Fruit fly (Drosophila melanogaster): ENCODE measurements around the gene Arf1.

Arf1 gene

dm6 chr3L:22865061-22865418 is 7.0 kb downstream of the Arf1 start (continued):
- TF ChIP-seq Sox102F (GFP tag; optimal IDR thresholded peaks at IDR 0.05) (peak; percentile 85), Vsx1 (GFP tag; optimal IDR thresholded peaks at IDR 0.05) (peak; percentile 72), lab (GFP tag; optimal IDR thresholded peaks at IDR 0.05) (peak; percentile 58), CG5245 (GFP tag; optimal IDR thresholded peaks at IDR 0.05) (peak; percentile 35), CG10431 (GFP tag; optimal IDR thresholded peaks at IDR 0.05) (no peak), slou (GFP tag; optimal IDR thresholded peaks at IDR 0.05) (peak; percentile 21), salm (tag; optimal IDR thresholded peaks at IDR 0.05) (peak; percentile 70), ewg (GFP tag; optimal IDR thresholded peaks at IDR 0.05) (peak; percentile 25), Med (GFP tag) (peak; percentile 56), Mad (GFP tag; optimal IDR thresholded peaks at IDR 0.05) (peak; percentile 15), lov (optimal IDR thresholded peaks at IDR 0.05) (no peak), lov (GFP tag; IDR thresholded peaks at IDR 0.05) (no peak), CG8765 (GFP tag; IDR thresholded peaks at IDR 0.05) (no peak), gce (GFP tag; IDR thresholded peaks at IDR 0.05) (0 out of 3 replicates have a peak, but pooled peaks have one; percentile 15), pfk (GFP tag; optimal IDR thresholded peaks at IDR 0.05) (no peak), HLH3B (GFP tag; IDR thresholded peaks at IDR 0.05) (peak; percentile 71), h (optimal IDR thresholded peaks at IDR 0.05) (no peak), bigmax (GFP tag; optimal IDR thresholded peaks at IDR 0.05) (no peak), D (optimal IDR thresholded peaks at IDR 0.05) (no peak), D (GFP tag; optimal IDR thresholded peaks at IDR 0.05) (peak; percentile 29), CG2875 (GFP tag; optimal IDR thresholded peaks at IDR 0.05) (peak; percentile 23), CG4730 (GFP tag; IDR thresholded peaks at IDR 0.05) (peak; percentile 52; the same call in 1 of the 2 replicates), CG10321 (GFP tag; IDR thresholded peaks at IDR 0.05) (no peak), CG8359 (GFP tag; optimal IDR thresholded peaks at IDR 0.05; ENCODE audit: borderline replicate concordance) (no peak), kay (GFP tag; optimal IDR thresholded peaks at IDR 0.05) (peak; percentile 71), corto (GFP tag; optimal IDR thresholded peaks at IDR 0.05) (peak; percentile 54), CG1603 (tag; optimal IDR thresholded peaks at IDR 0.05) (no peak), NFAT (GFP tag; IDR thresholded peaks at IDR 0.05) (peak; percentile 19; the same call in 1 of the 2 replicates), gcm2 (GFP tag; optimal IDR thresholded peaks at IDR 0.05) (no peak), CG17612 (GFP tag; IDR thresholded peaks at IDR 0.05) (no peak), hb (GFP tag; IDR thresholded peaks at IDR 0.05; ENCODE audit: partially characterized antibody) (no peak; the same call in 2 of the 3 replicates), CG2712 (tag; optimal IDR thresholded peaks at IDR 0.05) (peak; percentile 79), Xrp1 (GFP tag; IDR thresholded peaks at IDR 0.05) (peak; percentile 71), Doc2 (GFP tag; IDR thresholded peaks at IDR 0.05) (no peak), prd (optimal IDR thresholded peaks at IDR 0.05) (no peak), prd (GFP tag; IDR thresholded peaks at IDR 0.05) (peak; percentile 57; the same call in 2 of the 3 replicates), B-H2 (GFP tag; optimal IDR thresholded peaks at IDR 0.05) (peak; percentile 4), unpg (GFP tag; optimal IDR thresholded peaks at IDR 0.05) (peak; percentile 78), CG12071 (GFP tag; optimal IDR thresholded peaks at IDR 0.05) (peak; percentile 40), CG5180 (GFP tag; optimal IDR thresholded peaks at IDR 0.05) (peak; percentile 50), run (tag; optimal IDR thresholded peaks at IDR 0.05) (peak; percentile 29), disco-r (GFP tag; optimal IDR thresholded peaks at IDR 0.05) (no peak), tin (GFP tag; optimal IDR thresholded peaks at IDR 0.05) (peak; percentile 31), CG3163 (GFP tag; optimal IDR thresholded peaks at IDR 0.05) (no peak), sim (GFP tag; IDR thresholded peaks at IDR 0.05) (no peak), CG3847 (GFP tag; IDR thresholded peaks at IDR 0.05) (peak; percentile 70), hth (optimal IDR thresholded peaks at IDR 0.05) (no peak), hkb (optimal IDR thresholded peaks at IDR 0.05) (no peak), hkb (GFP tag; IDR thresholded peaks at IDR 0.05) (peak; percentile 84), gfzf (GFP tag; optimal IDR thresholded peaks at IDR 0.05) (no peak), CG10654 (GFP tag; optimal IDR thresholded peaks at IDR 0.05) (peak; percentile 43), PHDP (tag; optimal IDR thresholded peaks at IDR 0.05) (peak; percentile 79), Ptx1 (GFP tag; IDR thresholded peaks at IDR 0.05) (peak; percentile 69)

Data from whole organism, embryonic.